Worm (Caenorhabditis elegans) whole organism, L4/young adult: Measurements from ENCODE around the gene Y49G5B.1.

Experiments used
- W03F9.2 ChIP-seq: fragments of 150-350 bp; optimal IDR thresholded peaks from 2 replicates; lab custom pipeline; 2014; ENCODE audit warnings: missing biosample characterization, missing genetic modification characterization
- dao-5 ChIP-seq: sonication (generic microtip); optimal IDR thresholded peaks from 2 replicates; lab custom pipeline; 2016; ENCODE audit warnings: missing genotype, missing genetic modification characterization, moderate library complexity, missing compliant biosample characterization
- him-1 ChIP-seq: sonication (generic microtip); optimal IDR thresholded peaks from 2 replicates; lab custom pipeline; 2016; ENCODE audit warnings: missing genotype, missing genetic modification reagents, missing genetic modification characterization, missing compliant biosample characterization

Y49G5B.1 gene

ce11 chrV:5223044-5223443, at the start of gene Y49G5B.1:
Gene Y49G5B.1 (plus strand): TSS chrV:5223367.
- TF ChIP-seq W03F9.2 (tag; lab: Kevin White, UChicago): no peak

DNA sequence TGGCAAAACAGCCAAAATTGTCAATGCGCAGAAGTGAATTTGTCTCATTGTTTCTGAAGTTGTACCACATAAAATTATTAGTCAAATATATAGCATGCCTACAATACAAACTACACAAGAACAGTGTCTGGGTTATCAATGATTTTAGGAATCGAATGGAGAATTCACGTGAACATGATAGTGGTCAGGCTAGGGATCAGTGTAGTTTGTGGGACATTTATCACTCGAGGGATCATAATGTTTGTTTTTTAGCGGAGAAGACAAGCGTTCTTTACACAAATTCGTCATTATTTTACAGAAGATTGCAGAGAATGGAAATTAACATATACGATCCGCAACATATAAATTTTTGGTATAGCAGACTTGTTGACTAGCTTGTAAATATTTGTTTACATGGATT, 46.0 kb upstream of the Y49G5B.1 start, which contains the start of gene ugt-51:
ugt-51 (minus strand) TSS at position 101 of the 400 bp plus-strand sequence.
- no peak for TF ChIP-seq him-1 (tag; lab: Kevin White, UChicago)
- TF ChIP-seq dao-5 (tag; lab: Kevin White, UChicago): no peak
- TF ChIP-seq W03F9.2 (tag; lab: Kevin White, UChicago): no peak

DNA sequence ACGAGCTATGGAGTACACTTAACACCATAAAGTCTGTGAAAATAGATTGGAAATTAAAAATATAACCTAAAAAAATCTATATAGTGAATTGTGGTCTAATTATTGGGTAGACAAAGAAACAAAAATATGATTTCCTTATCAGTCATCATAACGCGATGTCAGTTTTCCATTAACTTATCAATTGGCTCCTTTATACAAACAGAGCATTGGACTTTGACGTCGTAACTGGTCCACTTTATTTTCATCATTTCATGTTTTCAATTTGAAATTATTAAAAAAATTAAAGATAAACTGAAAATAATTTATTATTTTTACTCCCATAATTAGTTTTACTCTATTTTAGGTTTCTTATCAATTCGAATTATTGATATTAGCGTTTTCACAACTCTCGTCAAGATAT, 45.1 kb upstream of the Y49G5B.1 start:
- TF ChIP-seq him-1 (tag; lab: Kevin White, UChicago) (no peak), W03F9.2 (tag; lab: Kevin White, UChicago) (no peak), dao-5 (tag; lab: Kevin White, UChicago) (no peak)

DNA sequence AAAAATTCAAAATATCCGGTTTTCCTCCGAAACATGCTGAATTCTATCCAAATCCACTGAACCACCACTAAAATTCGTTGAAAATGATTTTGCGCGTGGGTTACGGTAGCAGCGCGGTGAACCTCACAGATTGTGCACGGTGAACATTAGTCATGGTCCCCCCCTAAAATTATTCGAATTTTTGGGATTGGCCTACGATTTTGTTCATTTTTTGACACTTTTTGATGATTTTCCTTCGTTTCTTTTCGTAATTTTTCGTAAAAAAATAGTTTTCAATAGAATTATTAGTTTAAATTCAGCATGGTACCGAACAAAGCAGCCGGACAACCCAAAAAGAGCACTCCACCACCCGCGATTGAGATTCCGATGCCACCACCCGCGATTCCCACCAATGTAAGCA, 41.6 kb upstream of the Y49G5B.1 start, which contains the start of gene C03A7.2:
C03A7.2 (plus strand) TSS at position 301 of the 400 bp plus-strand sequence.
- TF ChIP-seq dao-5 (tag; lab: Kevin White, UChicago): no peak

ce11 chrV:5192501-5192900, 30.7 kb upstream of the Y49G5B.1 start, which contains the start of gene C03A7.13:
Gene C03A7.13 (minus strand): TSS chrV:5192543.
- TF ChIP-seq dao-5 (tag; lab: Kevin White, UChicago): no peak

ce11 chrV:5194508-5194907, 28.7 kb upstream of the Y49G5B.1 start, which contains the start of gene abu-8:
Gene abu-8 (minus strand): TSS chrV:5194608.
- TF ChIP-seq dao-5 (tag; lab: Kevin White, UChicago) (no peak), him-1 (tag; lab: Kevin White, UChicago) (no peak), W03F9.2 (tag; lab: Kevin White, UChicago) (no peak)

ce11 chrV:5198240-5198639, 24.9 kb upstream of the Y49G5B.1 start, which contains the start of gene Y47A7.2:
Gene Y47A7.2 (minus strand): TSS chrV:5198340.
- no peak for TF ChIP-seq dao-5 (tag; lab: Kevin White, UChicago)
- TF ChIP-seq W03F9.2 (tag; lab: Kevin White, UChicago): no peak
- TF ChIP-seq him-1 (tag; lab: Kevin White, UChicago): no peak

DNA sequence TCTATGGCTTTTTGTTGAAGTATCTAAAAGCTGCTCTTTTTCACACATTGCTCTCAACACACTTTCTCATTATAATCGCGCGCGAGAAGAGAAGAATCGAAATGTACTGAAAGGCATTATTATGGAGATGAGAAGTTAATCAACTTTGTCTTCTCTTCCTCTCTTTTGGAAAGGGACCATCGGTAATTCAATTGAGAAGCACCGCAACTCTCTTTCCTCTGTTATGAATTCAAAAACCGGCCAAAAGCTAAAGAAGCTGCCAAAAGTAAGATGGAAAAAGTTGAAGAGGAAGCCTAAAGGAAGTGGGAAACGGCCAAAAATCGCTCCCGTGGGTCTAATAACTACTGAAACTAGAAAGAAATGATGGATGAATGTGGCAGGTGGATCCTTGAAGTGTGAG, 23.0 kb upstream of the Y49G5B.1 start:
- TF ChIP-seq W03F9.2 (tag; lab: Kevin White, UChicago): no peak

ce11 chrV:5201706-5202105, 21.5 kb upstream of the Y49G5B.1 start:
- TF ChIP-seq him-1 (tag; lab: Kevin White, UChicago): no peak
- TF ChIP-seq W03F9.2 (tag; lab: Kevin White, UChicago): no peak
- TF ChIP-seq dao-5 (tag; lab: Kevin White, UChicago): no peak

- TF ChIP-seq him-1 (tag; lab: Kevin White, UChicago): no peak
- no peak for TF ChIP-seq W03F9.2 (tag; lab: Kevin White, UChicago)
- no peak for TF ChIP-seq dao-5 (tag; lab: Kevin White, UChicago)
These were observed 19.5 kb upstream of the Y49G5B.1 start for ce11 chrV:5203643-5204042.

DNA sequence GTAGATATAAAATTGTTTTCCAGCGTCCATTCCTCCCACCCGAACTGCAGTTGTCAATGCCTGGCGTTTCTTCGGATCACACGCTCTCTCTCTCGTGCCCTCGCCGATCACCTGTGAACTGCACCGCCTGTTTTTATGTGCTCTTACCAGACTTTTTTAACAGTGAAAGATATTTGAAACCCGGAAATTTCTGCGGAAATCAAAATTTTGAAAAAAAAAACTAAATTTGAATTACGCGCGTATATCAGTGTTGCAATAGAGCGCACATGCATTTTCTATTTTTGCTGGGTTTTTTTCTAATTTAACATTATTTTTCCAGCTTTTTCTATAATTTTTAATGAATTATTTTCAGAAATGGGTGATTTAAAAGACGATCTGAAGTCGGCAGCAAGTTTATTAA, 19.0 kb upstream of the Y49G5B.1 start, which contains the start of gene ttc-37:
ttc-37 (plus strand) TSS at position 349 of the 400 bp plus-strand sequence.
- TF ChIP-seq W03F9.2 (tag; lab: Kevin White, UChicago) (no peak), dao-5 (tag; lab: Kevin White, UChicago) (no peak), him-1 (tag; lab: Kevin White, UChicago) (no peak)

ce11 chrV:5213674-5214073, 9.5 kb upstream of the Y49G5B.1 start:
- no peak for TF ChIP-seq W03F9.2 (tag; lab: Kevin White, UChicago)
- TF ChIP-seq him-1 (tag; lab: Kevin White, UChicago): no peak
- no peak for TF ChIP-seq dao-5 (tag; lab: Kevin White, UChicago)

DNA sequence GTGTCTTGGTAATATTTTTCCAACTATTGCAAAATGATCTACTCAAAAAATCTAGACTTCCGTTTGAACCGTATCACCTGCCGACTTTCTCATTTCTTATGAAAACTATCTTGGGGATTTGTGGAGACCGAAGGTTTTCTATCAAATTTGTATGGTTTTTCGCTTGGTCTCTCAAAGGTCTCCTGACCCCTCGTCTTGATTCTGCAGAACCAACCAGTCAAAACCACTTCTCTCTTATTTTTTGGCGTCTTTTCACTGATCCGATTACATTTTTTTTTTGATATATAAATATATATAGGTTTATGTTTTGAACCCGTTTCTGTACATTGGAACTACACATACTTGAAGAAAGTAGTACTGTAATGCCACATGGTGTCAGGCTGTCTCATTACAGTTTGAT, 2.5 kb downstream of the Y49G5B.1 start:
- TF ChIP-seq W03F9.2 (tag; lab: Kevin White, UChicago) (no peak), dao-5 (tag; lab: Kevin White, UChicago) (no peak), him-1 (tag; lab: Kevin White, UChicago) (no peak)

- no peak for TF ChIP-seq him-1 (tag; lab: Kevin White, UChicago)
- TF ChIP-seq dao-5 (tag; lab: Kevin White, UChicago): no peak
- TF ChIP-seq W03F9.2 (tag; lab: Kevin White, UChicago): no peak
These were observed 5.3 kb downstream of the Y49G5B.1 start for ce11 chrV:5228513-5228912.

DNA sequence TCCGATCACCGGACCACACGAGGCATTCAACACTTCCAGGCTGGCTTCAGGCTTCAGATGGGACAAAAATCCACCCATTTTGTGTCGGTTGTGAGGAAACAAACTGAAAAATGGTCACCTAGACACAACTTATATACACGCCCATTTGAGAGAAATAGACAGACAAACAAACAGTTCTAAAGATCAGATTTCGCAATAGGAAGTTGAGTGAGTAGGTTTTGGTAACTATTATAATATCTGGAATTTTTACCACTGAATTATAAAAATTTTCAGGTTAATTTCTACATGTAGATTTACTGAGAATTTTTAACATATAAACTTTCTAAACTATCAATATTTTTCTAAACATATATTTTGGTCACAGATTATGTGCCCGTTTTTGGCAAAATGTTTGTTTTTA, 10.6 kb downstream of the Y49G5B.1 start, which contains the start of gene cest-32:
cest-32 (minus strand) TSS at position 115 of the 400 bp plus-strand sequence.
- TF ChIP-seq dao-5 (tag; lab: Kevin White, UChicago): no peak
- no peak for TF ChIP-seq W03F9.2 (tag; lab: Kevin White, UChicago)
- no peak for TF ChIP-seq him-1 (tag; lab: Kevin White, UChicago)
